Fruit fly (Drosophila melanogaster): Measurements from ENCODE around the gene YL-1.

dm6 chr2L:10976046-10976863, 6.0 kb downstream of the YL-1 start, which contains the start of the genes ATPsynG and SCAR:
- TF ChIP-seq CG8478 (optimal IDR thresholded peaks at IDR 0.05) (no peak), Dll (optimal IDR thresholded peaks at IDR 0.05) (no peak), psq (optimal IDR thresholded peaks at IDR 0.05) (no peak), usp (GFP tag; optimal IDR thresholded peaks at IDR 0.05) (no peak), EcR (GFP tag; optimal IDR thresholded peaks at IDR 0.05) (no peak)
